Fruit fly (Drosophila melanogaster) whole organism, pupa: ENCODE results near the gene CG43732.

Experiments used
- CG10348 ChIP-seq: fragments of 200-800 bp; sonication (Bioruptor generic); IDR thresholded peaks from 2 replicates; pipeline ENCODE4 v1.3.6; 2022; ENCODE audit warnings: missing biosample characterization, missing genetic modification characterization
- CG12605 ChIP-seq: fragments of 200-800 bp; sonication (Bioruptor generic); IDR thresholded peaks from 2 replicates; pipeline ENCODE4 v1.3.6; 2022; ENCODE audit warnings: missing biosample characterization, missing genetic modification characterization
- CG13204 ChIP-seq: fragments of 200-800 bp; sonication (Bioruptor generic); optimal IDR thresholded peaks from 2 replicates; lab custom pipeline; 2018; ENCODE audit warnings: missing biosample characterization, mild to moderate bottlenecking, missing genetic modification characterization, moderate library complexity
- CG14655 ChIP-seq: fragments of 200-800 bp; sonication (Bioruptor generic); optimal IDR thresholded peaks from 3 replicates; lab custom pipeline; 2017; ENCODE audit warnings: mild to moderate bottlenecking, missing biosample characterization, missing genetic modification reagents, missing genetic modification characterization
- CG17806 ChIP-seq: fragments of 200-800 bp; sonication (Bioruptor generic); optimal IDR thresholded peaks from 2 replicates; lab custom pipeline; 2018; ENCODE audit warnings: missing biosample characterization, mild to moderate bottlenecking, missing genetic modification characterization, moderate library complexity
- CG32121 ChIP-seq: fragments of 200-800 bp; sonication (Bioruptor generic); IDR thresholded peaks from 2 replicates; pipeline ENCODE4 v1.3.6; 2022; ENCODE audit warnings: missing biosample characterization, missing genetic modification characterization
- CG34367 ChIP-seq: fragments of 200-800 bp; sonication (Bioruptor generic); optimal IDR thresholded peaks from 2 replicates; lab custom pipeline; 2018; ENCODE audit warnings: missing biosample characterization, mild to moderate bottlenecking, missing genetic modification characterization
- CG4496 ChIP-seq: fragments of 200-800 bp; sonication (Bioruptor generic); IDR thresholded peaks from 3 replicates; pipeline ENCODE4 v1.3.6; 2022; ENCODE audit warnings: missing biosample characterization, missing genetic modification characterization
- CG8301 ChIP-seq: fragments of 200-800 bp; sonication (Bioruptor generic); optimal IDR thresholded peaks from 2 replicates; lab custom pipeline; 2018; ENCODE audit warnings: missing biosample characterization, mild to moderate bottlenecking, missing genetic modification characterization
- EcR ChIP-seq: fragments of 200-800 bp; sonication (Bioruptor generic); optimal IDR thresholded peaks from 3 replicates; lab custom pipeline; 2019; ENCODE audit warnings: missing biosample characterization, missing genetic modification characterization, mild to moderate bottlenecking, moderate library complexity, missing genetic modification reagents
- Ets98B ChIP-seq: fragments of 200-800 bp; sonication (Bioruptor generic); IDR thresholded peaks from 2 replicates; pipeline ENCODE4 v1.3.6; 2022; ENCODE audit warnings: missing biosample characterization, missing genetic modification characterization
- Snoo ChIP-seq: fragments of 200-800 bp; sonication (Bioruptor generic); optimal IDR thresholded peaks from 3 replicates; lab custom pipeline; 2017; ENCODE audit warnings: missing biosample characterization, mild to moderate bottlenecking, missing genetic modification characterization, inconsistent platforms
- gl ChIP-seq: fragments of 200-800 bp; sonication (Bioruptor generic); optimal IDR thresholded peaks from 2 replicates; lab custom pipeline; 2018; ENCODE audit warnings: missing biosample characterization, mild to moderate bottlenecking, missing genetic modification characterization
- rn ChIP-seq: fragments of 200-800 bp; sonication (Bioruptor generic); IDR thresholded peaks from 2 replicates; pipeline ENCODE4 v1.3.6; 2022; ENCODE audit warnings: missing biosample characterization, missing genetic modification characterization

- peak; percentile 89 for TF ChIP-seq Ets98B
- peak; percentile 91 for TF ChIP-seq CG17806 (tag; lab: Kevin White, UChicago)
- TF ChIP-seq CG34367 (tag; lab: Kevin White, UChicago), result peak; percentile 82
- peak; percentile 85 for TF ChIP-seq CG32121
- TF ChIP-seq CG4496 (GFP tag; lab: Robert Waterston, UW), result peak; percentile 93
- TF ChIP-seq CG8301 (tag; lab: Kevin White, UChicago), result peak; percentile 88
- 0 out of 2 replicates have a peak, but pooled peaks have one; percentile 21 for TF ChIP-seq CG10348 (GFP tag; lab: Robert Waterston, UW)
- TF ChIP-seq CG14655 (GFP tag; lab: Kevin White, UChicago), result peak; percentile 88
- peak; percentile 69 for TF ChIP-seq gl (tag; lab: Kevin White, UChicago)
- peak; percentile 86 for TF ChIP-seq CG12605 (GFP tag; lab: Robert Waterston, UW)
- TF ChIP-seq CG13204 (GFP tag; lab: Kevin White, UChicago), result peak; percentile 72
- TF ChIP-seq rn, result peak; percentile 73
- TF ChIP-seq Snoo (tag; lab: Kevin White, UChicago), result peak; percentile 87
- peak; percentile 96 for TF ChIP-seq EcR
These were observed 45.7 kb downstream of the CG43732 start for dm6 chr3R:18995556-18996272.
